Worm (Caenorhabditis elegans) whole organism, late embryonic: Measurements from ENCODE around the gene vps-52.

ENCODE experiments used
- ama-1 ChIP-seq: fragments of 150-350 bp; optimal IDR thresholded peaks from 2 replicates; lab custom pipeline; 2014
- ceh-19 ChIP-seq: fragments of 200-800 bp; sonication (Bioruptor generic); optimal IDR thresholded peaks from 2 replicates; lab custom pipeline; 2018; ENCODE audit warnings: mild to moderate bottlenecking, missing genetic modification characterization, missing compliant biosample characterization
- ceh-24 ChIP-seq: sonication (generic microtip); optimal IDR thresholded peaks from 2 replicates; lab custom pipeline; 2016; ENCODE audit warnings: mild to moderate bottlenecking, missing genetic modification characterization, missing compliant biosample characterization
- ceh-9 ChIP-seq: sonication (generic microtip); optimal IDR thresholded peaks from 2 replicates; lab custom pipeline; 2016; ENCODE audit warnings: mild to moderate bottlenecking, missing genetic modification characterization, inconsistent platforms, missing compliant biosample characterization
- nhr-232 ChIP-seq: sonication (generic microtip); optimal IDR thresholded peaks from 2 replicates; lab custom pipeline; 2016; ENCODE audit warnings: missing genetic modification characterization, missing compliant biosample characterization
- pqm-1 ChIP-seq: sonication (generic microtip); optimal IDR thresholded peaks from 2 replicates; lab custom pipeline; 2016; ENCODE audit warnings: missing genetic modification characterization, missing compliant biosample characterization
- sdc-2 ChIP-seq: sonication (generic microtip); optimal IDR thresholded peaks from 2 replicates; lab custom pipeline; 2016; ENCODE audit warnings: missing genotype, missing genetic modification characterization, missing compliant biosample characterization
- syd-9 ChIP-seq: sonication (generic microtip); optimal IDR thresholded peaks from 2 replicates; lab custom pipeline; 2016; ENCODE audit warnings: mild to moderate bottlenecking, missing genetic modification characterization, moderate library complexity, missing compliant biosample characterization
- tbx-2 ChIP-seq: sonication (generic microtip); optimal IDR thresholded peaks from 2 replicates; lab custom pipeline; 2016; ENCODE audit warnings: missing genetic modification characterization, missing compliant biosample characterization
- unc-55 ChIP-seq: sonication (generic microtip); optimal IDR thresholded peaks from 2 replicates; lab custom pipeline; 2017; ENCODE audit warnings: missing biosample characterization, missing genetic modification reagents, missing genetic modification characterization
- unc-86 ChIP-seq: sonication (generic microtip); optimal IDR thresholded peaks from 2 replicates; lab custom pipeline; 2016; ENCODE audit warnings: missing genetic modification characterization, missing compliant biosample characterization
- ztf-16 ChIP-seq: sonication (generic microtip); optimal IDR thresholded peaks from 2 replicates; lab custom pipeline; 2017; ENCODE audit warnings: missing genetic modification characterization, missing compliant biosample characterization

DNA sequence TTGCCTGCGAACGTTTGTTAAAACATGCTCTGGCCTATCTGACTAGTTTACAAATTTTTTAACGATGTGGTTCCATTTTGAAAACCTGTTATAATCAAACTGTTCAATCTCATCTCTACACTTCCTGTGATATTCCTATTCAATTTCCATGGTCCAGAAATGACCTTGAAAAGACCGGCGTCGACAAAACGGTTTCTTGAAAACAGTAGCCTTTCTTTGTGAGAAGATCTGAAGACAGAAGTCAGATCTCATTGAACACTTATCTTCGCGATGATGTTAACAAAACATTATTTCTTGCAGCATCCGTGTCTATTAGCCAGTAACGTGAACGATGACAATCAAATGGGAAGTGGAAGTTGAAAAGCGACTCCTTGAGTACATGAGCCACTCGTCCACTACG lies 31.5 kb downstream of the vps-52 start, which contains the start of gene C44E12.1:
- TF ChIP-seq ceh-19 (no peak), unc-55 (GFP tag; lab: Kevin White, UChicago) (no peak), tbx-2 (tag; lab: Kevin White, UChicago) (no peak), pqm-1 (tag; lab: Kevin White, UChicago) (no peak), ceh-9 (no peak), ceh-24 (tag; lab: Kevin White, UChicago) (no peak), sdc-2 (tag; lab: Kevin White, UChicago) (no peak), ama-1 (no peak), nhr-232 (tag; lab: Kevin White, UChicago) (no peak), syd-9 (no peak), unc-86 (tag; lab: Kevin White, UChicago) (no peak), ztf-16 (tag; lab: Kevin White, UChicago) (no peak)
